Worm (Caenorhabditis elegans): Measurements from ENCODE around the gene srw-16.

DNA sequence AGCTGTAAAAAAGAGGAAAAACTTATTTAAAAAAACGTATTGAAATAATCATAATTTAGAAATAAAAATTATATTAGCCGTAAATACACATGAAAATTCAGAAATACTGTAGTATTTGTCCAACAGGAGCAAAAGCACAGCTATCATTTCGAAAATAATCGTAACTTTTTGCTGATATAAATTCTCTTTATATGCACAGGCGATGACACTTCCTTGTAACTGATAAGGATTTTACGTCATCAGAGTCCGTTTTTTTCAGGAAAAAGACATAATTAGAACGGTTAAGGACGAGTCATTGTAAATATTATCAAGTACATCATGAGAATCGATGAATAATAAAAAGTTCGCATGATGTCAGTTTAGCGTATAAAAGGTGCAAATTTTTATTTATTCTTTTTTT, 48.8 kb upstream of the srw-16 start:
- TF ChIP-seq sptf-1 (tag; optimal IDR thresholded peaks at IDR 0.05) (no peak), ceh-90 (tag; optimal IDR thresholded peaks at IDR 0.05) (no peak), lin-14 (GFP tag; optimal IDR thresholded peaks at IDR 0.05) (no peak), vab-15 (tag; optimal IDR thresholded peaks at IDR 0.05) (no peak), lir-3 (tag; optimal IDR thresholded peaks at IDR 0.05; ENCODE audit: poor library complexity) (no peak), tlp-1 (tag; optimal IDR thresholded peaks at IDR 0.05) (no peak), dpl-1 (GFP tag; optimal IDR thresholded peaks at IDR 0.05) (no peak), fos-1 (tag; optimal IDR thresholded peaks at IDR 0.05) (no peak), unc-130 (tag; optimal IDR thresholded peaks at IDR 0.05) (no peak), nhr-19 (GFP tag; conservative IDR thresholded peaks at IDR 0.05) (no peak), zag-1 (tag; optimal IDR thresholded peaks at IDR 0.05) (no peak)
